Worm (Caenorhabditis elegans) whole organism, mixed stage, embryonic: ENCODE measurements around the gene jac-1.

ENCODE experiments used
- elt-1 ChIP-seq: sonication (generic microtip); optimal IDR thresholded peaks from 2 replicates; lab custom pipeline; 2017; ENCODE audit warnings: missing genetic modification characterization, mild to moderate bottlenecking, missing compliant biosample characterization, antibody characterized with exemption, moderate library complexity, borderline replicate concordance; ENCODE audit not compliant: insufficient read depth
- elt-3 ChIP-seq: fragments of 150-350 bp; optimal IDR thresholded peaks from 2 replicates; lab custom pipeline; 2014; ENCODE audit warnings: missing biosample characterization, missing genetic modification characterization
- mls-2 ChIP-seq: sonication (generic microtip); optimal IDR thresholded peaks from 2 replicates; lab custom pipeline; 2016; ENCODE audit warnings: mild to moderate bottlenecking, missing genetic modification characterization, moderate library complexity, missing compliant biosample characterization
- nhr-28 ChIP-seq: fragments of 150-350 bp; optimal IDR thresholded peaks from 2 replicates; lab custom pipeline; 2014; ENCODE audit warnings: missing biosample characterization, missing genetic modification characterization
- nhr-76 ChIP-seq: sonication (generic microtip); optimal IDR thresholded peaks from 2 replicates; lab custom pipeline; 2017; ENCODE audit warnings: missing biosample characterization, missing genetic modification characterization
- snpc-4 ChIP-seq: fragments of 150-350 bp; optimal IDR thresholded peaks from 2 replicates; lab custom pipeline; 2014; ENCODE audit warnings: missing biosample characterization, missing genetic modification characterization
- unc-120 ChIP-seq: sonication (generic microtip); optimal IDR thresholded peaks from 2 replicates; lab custom pipeline; 2017; ENCODE audit warnings: missing genetic modification characterization, missing compliant biosample characterization; ENCODE audit not compliant: poor library complexity, severe bottlenecking
- unc-39 ChIP-seq: fragments of 150-350 bp; optimal IDR thresholded peaks from 2 replicates; lab custom pipeline; 2014; ENCODE audit warnings: missing biosample characterization, missing genetic modification characterization
- unc-62 ChIP-seq: fragments of 150-350 bp; optimal IDR thresholded peaks from 2 replicates; lab custom pipeline; 2014; ENCODE audit warnings: missing biosample characterization, missing genetic modification reagents, missing genetic modification characterization

DNA sequence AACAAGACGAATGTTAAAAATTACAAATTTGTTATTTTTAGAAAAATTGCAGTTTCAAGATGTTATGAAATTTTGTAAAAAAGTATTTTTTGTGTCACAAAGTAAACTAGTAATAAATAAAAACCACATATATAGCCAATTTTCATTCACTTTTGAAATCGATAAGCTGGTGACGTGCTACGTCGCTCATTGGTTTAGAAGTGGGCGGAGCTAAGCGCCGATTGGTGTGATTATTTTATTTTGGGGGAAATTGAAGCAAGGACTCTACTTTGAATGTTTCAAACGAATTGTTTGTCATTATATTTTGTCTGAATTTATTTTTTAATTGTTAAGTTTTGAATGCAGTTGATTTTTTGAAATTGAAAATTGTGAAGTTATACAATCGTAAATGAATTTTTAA is 7.7 kb upstream of the jac-1 start:
- TF ChIP-seq nhr-28 (tag; lab: Kevin White, UChicago) (no peak), unc-39 (no peak), snpc-4 (no peak), unc-62 (no peak), mls-2 (tag; lab: Kevin White, UChicago) (no peak), nhr-76 (tag; lab: Kevin White, UChicago) (no peak), elt-3 (tag; lab: Kevin White, UChicago) (no peak), elt-1 (tag; lab: Kevin White, UChicago) (no peak), unc-120 (tag; lab: Kevin White, UChicago) (no peak)
